Worm (Caenorhabditis elegans): ENCODE results near the gene Y113G7B.12.

Gene Y113G7B.12

DNA sequence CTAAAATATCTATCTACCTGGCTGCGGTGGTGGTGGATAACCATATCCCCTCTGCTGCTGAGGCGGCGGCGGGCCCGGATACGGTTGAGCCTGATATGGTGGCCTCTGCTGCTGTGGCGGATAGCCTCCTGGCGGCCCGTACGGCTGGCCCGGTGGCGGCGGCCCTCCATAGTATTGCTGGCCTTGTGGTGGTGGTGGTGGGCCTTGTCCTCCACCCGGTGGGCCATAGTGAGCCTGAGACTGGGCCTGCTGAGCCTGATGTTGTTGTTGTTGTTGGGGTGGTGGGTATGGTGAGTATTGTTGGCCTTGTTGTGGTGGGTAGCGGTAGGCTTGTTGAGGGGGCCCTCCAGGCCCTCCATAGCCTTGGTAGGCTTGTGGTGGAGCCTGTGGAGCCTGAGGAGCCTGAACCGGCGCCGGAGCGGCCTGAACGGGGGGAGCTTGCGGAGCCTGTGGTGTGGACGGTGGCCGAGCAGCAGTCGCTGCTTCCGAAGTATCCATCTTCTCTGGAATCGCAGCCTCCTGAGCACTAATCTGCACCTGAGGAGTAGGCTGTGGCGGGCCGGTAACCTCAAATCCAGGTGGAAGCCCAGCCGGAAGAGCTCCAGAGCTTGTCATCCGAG is 28.9 kb upstream of the Y113G7B.12 start:
- no peak for TF ChIP-seq ceh-16 (tag; optimal IDR thresholded peaks at IDR 0.05)
- TF ChIP-seq alr-1 (tag; optimal IDR thresholded peaks at IDR 0.05) = no peak
- no peak for TF ChIP-seq lin-11 (tag; optimal IDR thresholded peaks at IDR 0.05)
- no peak for TF ChIP-seq nhr-10 (tag; optimal IDR thresholded peaks at IDR 0.05)
- TF ChIP-seq lin-39 (tag; optimal IDR thresholded peaks at IDR 0.05) = no peak
- no peak for TF ChIP-seq crh-2 (tag; optimal IDR thresholded peaks at IDR 0.05)
- TF ChIP-seq elt-3 (tag; optimal IDR thresholded peaks at IDR 0.05) = no peak
- TF ChIP-seq unc-62 (GFP tag; optimal IDR thresholded peaks at IDR 0.05) = no peak
- TF ChIP-seq sma-3 (GFP tag; optimal IDR thresholded peaks at IDR 0.05) = no peak
- no peak for TF ChIP-seq fos-1 (tag; optimal IDR thresholded peaks at IDR 0.05)
- TF ChIP-seq blmp-1 (tag; optimal IDR thresholded peaks at IDR 0.05; ENCODE audit: insufficient read depth) = no peak
- TF ChIP-seq egl-27 (tag; optimal IDR thresholded peaks at IDR 0.05) = no peak
- no peak for TF ChIP-seq nhr-25 (tag; optimal IDR thresholded peaks at IDR 0.05)
- no peak for TF ChIP-seq F13H6.1 (tag; optimal IDR thresholded peaks at IDR 0.05)
- no peak for TF ChIP-seq gmeb-1 (tag; optimal IDR thresholded peaks at IDR 0.05)

DNA sequence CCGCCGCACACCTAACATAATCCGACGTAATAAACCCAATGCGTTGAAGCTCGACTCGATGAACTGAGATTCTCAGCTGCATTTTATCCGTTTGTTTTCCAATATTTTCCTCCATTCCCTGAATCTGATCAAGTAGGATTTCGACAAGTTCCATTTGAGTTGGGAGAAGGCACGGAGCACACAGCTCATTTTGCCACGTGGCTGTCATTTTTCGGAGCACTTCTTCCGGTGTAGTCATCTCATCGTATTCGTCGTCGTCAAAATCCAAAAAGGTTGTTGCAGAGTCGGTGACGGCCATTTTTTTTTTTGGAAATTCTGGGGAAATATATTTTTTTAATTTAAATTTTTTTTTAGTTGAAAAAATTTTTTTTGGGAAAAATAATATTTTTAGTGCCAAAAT is 24.9 kb upstream of the Y113G7B.12 start, which contains the start of gene sld-5:
sld-5 (minus strand) TSS at position 317 of the 400 bp plus-strand sequence.
- no peak for TF ChIP-seq R02D3.7 (tag; optimal IDR thresholded peaks at IDR 0.05)
- TF ChIP-seq gmeb-1 (tag; optimal IDR thresholded peaks at IDR 0.05) = no peak
- no peak for TF ChIP-seq unc-55 (GFP tag; optimal IDR thresholded peaks at IDR 0.05)
- no peak for TF ChIP-seq ama-1 (optimal IDR thresholded peaks at IDR 0.05)
- TF ChIP-seq nhr-25 (tag; optimal IDR thresholded peaks at IDR 0.05) = no peak
- no peak for TF ChIP-seq nhr-23 (tag; optimal IDR thresholded peaks at IDR 0.05)
- TF ChIP-seq nhr-10 (tag; optimal IDR thresholded peaks at IDR 0.05) = no peak
- no peak for TF ChIP-seq peb-1 (tag; optimal IDR thresholded peaks at IDR 0.05)
- TF ChIP-seq nhr-6 (tag; optimal IDR thresholded peaks at IDR 0.05) = no peak
- no peak for TF ChIP-seq elt-3 (tag; optimal IDR thresholded peaks at IDR 0.05)
- TF ChIP-seq ztf-1 (GFP tag; conservative IDR thresholded peaks at IDR 0.05) = no peak
- no peak for TF ChIP-seq nhr-12 (tag; optimal IDR thresholded peaks at IDR 0.05)
- TF ChIP-seq nhr-77 (tag; optimal IDR thresholded peaks at IDR 0.05) = no peak
- TF ChIP-seq sma-9 (GFP tag; optimal IDR thresholded peaks at IDR 0.05) = no peak
- TF ChIP-seq sma-9 (tag; optimal IDR thresholded peaks at IDR 0.05) = no peak
- TF ChIP-seq blmp-1 (tag; optimal IDR thresholded peaks at IDR 0.05; ENCODE audit: insufficient read depth) = no peak
- no peak for TF ChIP-seq nhr-237 (tag; optimal IDR thresholded peaks at IDR 0.05)
- no peak for TF ChIP-seq lin-13 (GFP tag; optimal IDR thresholded peaks at IDR 0.05)
- no peak for TF ChIP-seq unc-62 (GFP tag; optimal IDR thresholded peaks at IDR 0.05)

DNA sequence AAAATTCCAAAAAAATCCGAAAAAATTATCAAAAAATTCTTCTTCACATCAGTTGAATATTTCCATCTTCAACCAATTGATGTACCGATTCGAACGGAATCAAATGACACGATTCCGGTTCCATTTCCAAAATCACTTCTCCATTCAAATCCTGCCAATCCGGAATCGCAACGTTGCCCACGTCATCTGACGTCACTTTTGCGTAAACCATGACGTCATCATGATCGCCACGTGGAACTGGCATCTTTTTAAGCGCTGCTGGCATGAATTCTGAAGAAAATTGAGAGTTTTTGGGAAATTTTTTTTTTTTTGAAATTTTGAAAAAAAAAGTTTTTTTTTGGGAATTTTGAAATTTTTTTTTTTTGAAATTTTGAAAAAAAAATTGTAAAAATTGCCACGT is 22.7 kb upstream of the Y113G7B.12 start:
- TF ChIP-seq peb-1 (tag; optimal IDR thresholded peaks at IDR 0.05) (no peak), unc-39 (tag; optimal IDR thresholded peaks at IDR 0.05) (no peak), nhr-11 (tag; optimal IDR thresholded peaks at IDR 0.05) (no peak), fos-1 (tag; optimal IDR thresholded peaks at IDR 0.05) (no peak)

DNA sequence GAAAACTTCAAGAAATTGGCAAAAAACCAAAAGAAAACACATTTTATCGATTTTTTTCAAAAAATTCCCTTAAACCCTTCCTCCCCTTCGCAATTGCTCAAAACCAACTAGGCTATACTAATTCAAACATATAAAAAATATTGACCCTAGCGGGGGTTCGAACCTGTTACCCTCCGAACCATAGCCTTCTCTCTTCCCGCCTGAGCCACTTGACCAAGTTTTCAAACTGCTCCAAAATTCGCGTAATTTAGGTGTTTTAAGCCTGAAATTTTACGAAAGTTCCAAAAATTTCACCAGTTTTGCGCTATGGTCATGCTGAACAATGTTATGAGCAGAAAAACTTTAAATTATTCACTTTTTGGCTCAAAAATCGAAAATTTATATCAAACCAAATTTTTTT is 22.0 kb upstream of the Y113G7B.12 start:
- TF ChIP-seq mbf-1 (tag; optimal IDR thresholded peaks at IDR 0.05) = no peak
- no peak for TF ChIP-seq sem-4 (tag; optimal IDR thresholded peaks at IDR 0.05)
- no peak for TF ChIP-seq lsy-2 (tag; optimal IDR thresholded peaks at IDR 0.05)
- no peak for TF ChIP-seq blmp-1 (tag; optimal IDR thresholded peaks at IDR 0.05; ENCODE audit: insufficient read depth)
- no peak for TF ChIP-seq zag-1 (tag; optimal IDR thresholded peaks at IDR 0.05)
- no peak for TF ChIP-seq nhr-23 (tag; optimal IDR thresholded peaks at IDR 0.05)
- no peak for TF ChIP-seq ztf-11 (tag; optimal IDR thresholded peaks at IDR 0.05)
- TF ChIP-seq nhr-77 (tag; optimal IDR thresholded peaks at IDR 0.05) = no peak

DNA sequence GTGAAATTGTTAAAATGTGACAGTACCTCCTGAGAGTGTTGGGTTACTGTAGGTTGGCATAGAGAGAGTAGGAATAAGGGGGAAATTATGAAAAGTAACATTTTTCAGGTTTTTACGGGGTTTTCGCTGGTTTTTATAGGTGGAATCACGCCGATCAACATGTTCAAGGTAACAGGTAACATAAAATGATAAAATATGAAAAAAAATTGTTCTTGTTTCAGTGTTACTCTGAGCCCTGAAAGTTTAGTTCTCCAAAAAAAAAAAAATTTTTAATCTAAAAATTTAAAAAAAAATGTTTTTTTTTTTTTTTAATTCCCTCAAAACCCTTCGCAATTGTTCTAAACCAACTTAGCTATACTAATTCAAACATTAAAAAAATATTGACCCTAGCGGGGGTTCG is 21.3 kb upstream of the Y113G7B.12 start, which contains the start of gene Y113G7B.15:
Y113G7B.15 (minus strand) TSS at position 101 of the 400 bp plus-strand sequence.
- no peak for TF ChIP-seq ama-1 (optimal IDR thresholded peaks at IDR 0.05)
- no peak for TF ChIP-seq F13H6.1 (tag; optimal IDR thresholded peaks at IDR 0.05)
- no peak for TF ChIP-seq lin-39 (tag; optimal IDR thresholded peaks at IDR 0.05)
- no peak for TF ChIP-seq ztf-1 (GFP tag; conservative IDR thresholded peaks at IDR 0.05)
- no peak for TF ChIP-seq alr-1 (tag; optimal IDR thresholded peaks at IDR 0.05)
- TF ChIP-seq gmeb-1 (tag; optimal IDR thresholded peaks at IDR 0.05) = no peak
- TF ChIP-seq nhr-129 (tag; optimal IDR thresholded peaks at IDR 0.05) = no peak
- TF ChIP-seq snpc-4 (tag; optimal IDR thresholded peaks at IDR 0.05) = no peak
- no peak for TF ChIP-seq nhr-10 (tag; optimal IDR thresholded peaks at IDR 0.05)
- no peak for TF ChIP-seq egl-27 (tag; optimal IDR thresholded peaks at IDR 0.05)
- no peak for TF ChIP-seq ceh-16 (tag; optimal IDR thresholded peaks at IDR 0.05)
- TF ChIP-seq ceh-82 (tag; optimal IDR thresholded peaks at IDR 0.05) = no peak
- no peak for TF ChIP-seq sem-4 (tag; optimal IDR thresholded peaks at IDR 0.05)
- TF ChIP-seq ztf-4 (tag; optimal IDR thresholded peaks at IDR 0.05) = no peak
- TF ChIP-seq nhr-11 (tag; optimal IDR thresholded peaks at IDR 0.05) = no peak
- TF ChIP-seq elt-1 (tag; optimal IDR thresholded peaks at IDR 0.05) = no peak
- TF ChIP-seq unc-39 (tag; optimal IDR thresholded peaks at IDR 0.05) = no peak

Data from whole organism, L2 larva.